Worm (Caenorhabditis elegans) whole organism, L4 larva: ENCODE results near the gene C08F8.9.
"Not testable (repeated sequence)": the region's sequence is repeated elsewhere in the genome, so short reads cannot be mapped to it uniquely, and the experiment has no call there.

Experiments
- D1046.2 ChIP-seq: fragments of 200-800 bp; sonication (Bioruptor generic); IDR thresholded peaks from 2 replicates; pipeline ENCODE4 v1.3.6; 2022; ENCODE audit warnings: missing genetic modification characterization, missing compliant biosample characterization
- F10B5.3 ChIP-seq: sonication (generic microtip); optimal IDR thresholded peaks from 2 replicates; lab custom pipeline; 2016; ENCODE audit warnings: mild to moderate bottlenecking, missing genetic modification characterization, missing compliant biosample characterization
- F37D6.2 ChIP-seq: sonication (generic microtip); optimal IDR thresholded peaks from 2 replicates; lab custom pipeline; 2016; ENCODE audit warnings: mild to moderate bottlenecking, missing genetic modification characterization, missing compliant biosample characterization
- T26A8.4 ChIP-seq: fragments of 200-800 bp; sonication (Bioruptor generic); IDR thresholded peaks from 2 replicates; pipeline ENCODE4 v1.3.6; 2022; ENCODE audit warnings: missing genetic modification characterization, missing compliant biosample characterization
- aha-1 ChIP-seq: fragments of 150-350 bp; peaks from one replicate; lab custom pipeline; 2014; ENCODE audit warnings: missing biosample characterization, missing genetic modification characterization
- ama-1 ChIP-seq: fragments of 150-350 bp; optimal IDR thresholded peaks from 2 replicates; lab custom pipeline; 2014; ENCODE audit warnings: inconsistent platforms, mixed read lengths
- arid-1 ChIP-seq: fragments of 200-800 bp; sonication (Bioruptor generic); conservative IDR thresholded peaks from 2 replicates; pipeline ENCODE4 v1.3.6; 2022; ENCODE audit warnings: missing genetic modification reagents, missing genetic modification characterization, missing compliant biosample characterization
- daf-8 ChIP-seq: fragments of 200-800 bp; sonication (Bioruptor generic); IDR thresholded peaks from 2 replicates; pipeline ENCODE4 v1.3.6; 2022; ENCODE audit warnings: missing genetic modification characterization, missing compliant biosample characterization
- dmd-6 ChIP-seq: fragments of 200-800 bp; sonication (Bioruptor generic); IDR thresholded peaks from 2 replicates; pipeline ENCODE4 v1.3.6; 2022; ENCODE audit warnings: missing genetic modification reagents, missing genetic modification characterization, missing compliant biosample characterization
- dmd-8 ChIP-seq: fragments of 200-800 bp; sonication (Bioruptor generic); IDR thresholded peaks from 2 replicates; pipeline ENCODE4 v1.3.6; 2022; ENCODE audit warnings: missing genetic modification characterization, missing compliant biosample characterization
- duxl-1 ChIP-seq: sonication (generic microtip); optimal IDR thresholded peaks from 2 replicates; lab custom pipeline; 2016; ENCODE audit warnings: mild to moderate bottlenecking, missing genetic modification characterization, moderate library complexity, missing compliant biosample characterization; ENCODE audit not compliant: poor library complexity
- egl-27 ChIP-seq: sonication (generic microtip); optimal IDR thresholded peaks from 3 replicates; lab custom pipeline; 2017; ENCODE audit warnings: missing biosample characterization, missing genetic modification reagents, missing genetic modification characterization
- egl-43 ChIP-seq: fragments of 200-800 bp; sonication (Bioruptor generic); IDR thresholded peaks from 2 replicates; pipeline ENCODE4 v1.3.6; 2022; ENCODE audit warnings: missing genetic modification reagents, missing genetic modification characterization, missing compliant biosample characterization
- hlh-11 ChIP-seq: fragments of 200-800 bp; sonication (Bioruptor generic); optimal IDR thresholded peaks from 2 replicates; lab custom pipeline; 2018; ENCODE audit warnings: mild to moderate bottlenecking, missing genetic modification characterization, missing compliant biosample characterization
- lin-13 ChIP-seq: fragments of 150-350 bp; optimal IDR thresholded peaks from 2 replicates; lab custom pipeline; 2014; ENCODE audit warnings: missing biosample characterization, missing genetic modification reagents, missing genetic modification characterization
- madf-5 ChIP-seq, 2 experiments: fragments of 200-800 bp; sonication (Bioruptor generic); IDR thresholded peaks; 2 replicates each; pipeline ENCODE4 v1.3.6; 2022; ENCODE audit warnings: missing compliant biosample characterization in 2 of 2, missing genetic modification characterization in 2 of 2
- mep-1 ChIP-seq: fragments of 150-350 bp; sonication (generic microtip); optimal IDR thresholded peaks from 3 replicates; lab custom pipeline; 2014; ENCODE audit warnings: missing biosample characterization, missing genetic modification characterization
- mes-2 ChIP-seq: sonication (generic microtip); optimal IDR thresholded peaks from 2 replicates; lab custom pipeline; 2016; ENCODE audit warnings: missing genotype, mild to moderate bottlenecking, missing genetic modification characterization, missing compliant biosample characterization; ENCODE audit not compliant: poor library complexity, severe bottlenecking
- nhr-102 ChIP-seq: sonication (generic microtip); optimal IDR thresholded peaks from 2 replicates; lab custom pipeline; 2016; ENCODE audit warnings: mild to moderate bottlenecking, missing genetic modification characterization, moderate library complexity, missing compliant biosample characterization
- nhr-41 ChIP-seq: fragments of 200-800 bp; sonication (Bioruptor generic); IDR thresholded peaks from 2 replicates; pipeline ENCODE4 v1.3.6; 2022; ENCODE audit warnings: missing genetic modification reagents, missing genetic modification characterization, missing compliant biosample characterization
- nhr-6 ChIP-seq: fragments of 150-350 bp; optimal IDR thresholded peaks from 2 replicates; lab custom pipeline; 2014; ENCODE audit warnings: missing biosample characterization, missing genetic modification characterization
- pha-4 ChIP-seq, 2 experiments: fragments of 150-350 bp in 1 of 2; fragments of 200-800 bp in 1 of 2; sonication (Bioruptor generic) in 1 of 2; IDR thresholded peaks in 1 of 2; optimal IDR thresholded peaks in 1 of 2; 2 replicates each; pipeline versions ENCODE4 v1.3.6 to Lab custom; 2014 to 2022; ENCODE audit warnings: missing genetic modification characterization in 2 of 2, missing genetic modification reagents in 2 of 2, missing biosample characterization in 1 of 2, missing compliant biosample characterization in 1 of 2
- set-16 ChIP-seq: fragments of 200-800 bp; sonication (Bioruptor generic); IDR thresholded peaks from 2 replicates; pipeline ENCODE4 v1.3.6; 2022; ENCODE audit warnings: missing genetic modification reagents, missing genetic modification characterization, missing compliant biosample characterization
- snpc-1.2 ChIP-seq: fragments of 200-800 bp; sonication (Bioruptor generic); IDR thresholded peaks from 2 replicates; pipeline ENCODE4 v1.3.6; 2022; ENCODE audit warnings: missing genetic modification reagents, missing genetic modification characterization, missing compliant biosample characterization
- unc-62 ChIP-seq, 3 experiments: fragments of 150-350 bp in 1 of 3; sonication (generic microtip); optimal IDR thresholded peaks in 2 of 3; peaks in 1 of 3; 1 replicate in 1 of 3; 2 replicates in 2 of 3; lab custom pipeline; 2014 to 2017; ENCODE audit warnings: missing biosample characterization in 3 of 3, missing genetic modification characterization in 3 of 3, missing genetic modification reagents in 3 of 3, missing genotype in 1 of 3
- vab-7 ChIP-seq: fragments of 200-800 bp; sonication (Bioruptor generic); IDR thresholded peaks from 2 replicates; pipeline ENCODE4 v1.3.6; 2022; ENCODE audit warnings: missing genetic modification reagents, missing genetic modification characterization, missing compliant biosample characterization
- zfp-3 ChIP-seq: fragments of 200-800 bp; sonication (Bioruptor generic); conservative IDR thresholded peaks from 2 replicates; pipeline ENCODE4 v1.3.6; 2022; ENCODE audit warnings: missing genetic modification reagents, missing genetic modification characterization, missing compliant biosample characterization
- zip-2 ChIP-seq: fragments of 150-350 bp; optimal IDR thresholded peaks from 2 replicates; lab custom pipeline; 2014; ENCODE audit warnings: missing biosample characterization, missing genetic modification characterization

The C08F8.9 gene

ce11 chrIV:11178495-11178894 lies at the start of gene C08F8.9:
Gene C08F8.9 (minus strand): TSS chrIV:11178595.
- TF ChIP-seq lin-13 (no peak), ama-1 (peak; percentile 23), dmd-6 (GFP tag; lab: Robert Waterston, UW) (no peak)

DNA sequence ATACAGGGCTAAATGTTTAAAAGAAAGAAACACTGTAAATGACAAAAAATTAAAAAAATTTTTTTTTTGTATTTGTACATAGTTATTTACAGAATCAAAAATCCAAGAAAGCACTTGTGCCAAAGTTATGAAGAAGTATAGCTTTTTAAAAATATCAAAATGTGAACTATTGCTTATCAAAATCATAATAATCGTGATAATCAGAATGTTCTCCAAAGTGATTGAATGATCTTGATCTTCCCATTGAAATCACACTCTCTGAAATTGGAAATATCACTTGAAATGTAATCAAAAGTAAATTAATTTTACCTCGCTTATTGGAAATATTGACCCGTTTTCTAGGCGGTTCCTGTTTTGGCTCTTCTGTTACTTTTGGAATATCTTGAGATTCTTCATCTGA lies 48.1 kb upstream of the C08F8.9 start:
- TF ChIP-seq aha-1 (tag; lab: Kevin White, UChicago) (peak; percentile 15), F10B5.3 (tag; lab: Kevin White, UChicago) (no peak), vab-7 (GFP tag; lab: Robert Waterston, UW) (no peak), D1046.2 (no peak), nhr-102 (no peak), duxl-1 (tag; lab: Kevin White, UChicago) (no peak), zfp-3 (GFP tag; lab: Robert Waterston, UW) (no peak), egl-27 (no peak), mep-1 (peak; percentile 55), zip-2 (no peak), F37D6.2 (no peak), arid-1 (GFP tag; lab: Robert Waterston, UW) (no peak), mes-2 (tag; lab: Kevin White, UChicago) (no peak), dmd-8 (GFP tag; lab: Robert Waterston, UW) (no peak), daf-8 (no peak)

DNA sequence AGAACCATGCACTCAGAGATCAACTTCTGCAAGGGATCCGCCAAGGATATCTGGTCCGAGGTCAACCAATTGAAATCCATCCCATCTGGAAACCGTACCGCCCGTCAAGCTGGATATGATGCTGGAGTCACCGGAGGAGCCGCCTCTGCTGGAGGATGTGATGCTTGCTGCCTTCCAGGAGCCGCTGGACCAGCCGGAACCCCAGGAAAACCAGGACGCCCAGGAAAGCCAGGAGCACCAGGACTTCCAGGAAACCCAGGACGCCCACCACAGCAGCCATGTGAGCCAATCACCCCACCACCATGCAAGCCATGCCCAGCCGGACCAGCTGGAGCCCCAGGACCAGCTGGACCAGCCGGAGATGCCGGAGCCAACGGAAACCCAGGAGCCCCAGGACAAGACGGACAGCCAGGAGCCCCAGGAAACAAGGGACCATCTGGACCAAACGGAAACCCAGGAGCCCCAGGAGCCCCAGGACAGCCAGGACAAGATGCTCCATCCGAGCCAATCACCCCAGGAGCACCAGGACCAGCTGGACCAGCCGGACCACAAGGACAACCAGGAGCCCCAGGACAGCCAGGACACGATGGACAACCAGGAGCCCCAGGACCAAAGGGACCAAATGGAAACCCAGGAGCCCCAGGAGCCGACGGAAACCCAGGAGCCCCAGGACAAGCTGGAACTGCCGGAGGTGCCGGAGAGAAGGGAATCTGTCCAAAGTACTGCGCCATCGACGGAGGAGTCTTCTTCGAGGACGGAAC lies 47.5 kb upstream of the C08F8.9 start:
- TF ChIP-seq pha-4 (GFP tag; IDR thresholded peaks at IDR 0.05; lab: Robert Waterston, UW) (peak; percentile 22; the same call in 1 of the 2 replicates), snpc-1.2 (peak; percentile 31; the same call in 1 of the 2 replicates), set-16 (peak; percentile 99), T26A8.4 (GFP tag; lab: Robert Waterston, UW) (peak; percentile 61; the same call in 1 of the 2 replicates), madf-5 (GFP tag; IDR thresholded peaks at IDR 0.05; lab: Robert Waterston, UW) (peak in 1 of 2 experiments; percentile 92; a peak in 2 of 4 replicates), egl-43 (GFP tag; lab: Robert Waterston, UW) (peak; percentile 66; the same call in 1 of the 2 replicates), hlh-11 (tag; lab: Kevin White, UChicago) (peak; percentile 7)
- TF ChIP-seq pha-4 (tag; optimal IDR thresholded peaks at IDR 0.05; lab: Kevin White, UChicago): not testable (repeated sequence)

DNA sequence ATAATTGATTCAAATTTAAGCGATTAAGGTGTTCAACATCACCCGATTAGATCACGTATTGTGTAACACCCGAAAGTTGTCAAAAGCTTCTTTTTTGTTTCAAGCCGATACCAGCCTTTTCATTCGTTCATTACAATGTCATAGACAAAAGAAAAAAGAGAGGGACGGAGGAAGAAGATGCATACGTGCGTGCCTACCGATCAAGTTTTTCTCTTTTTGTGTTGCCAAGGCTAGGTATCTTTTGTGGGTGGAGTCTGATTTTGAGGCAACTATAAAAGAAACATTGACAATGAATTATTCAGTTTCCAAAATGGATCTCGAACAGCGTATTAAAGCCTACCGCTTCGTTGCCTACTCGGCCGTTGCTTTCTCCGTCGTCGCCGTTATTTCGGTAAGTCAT lies 46.8 kb upstream of the C08F8.9 start, which contains the start of gene col-125:
Gene col-125 (plus strand): TSS at position 301 of the 400 bp plus-strand sequence.
- peak; percentile 28 for TF ChIP-seq ama-1
- TF ChIP-seq D1046.2: no peak
- peak; percentile 23 for TF ChIP-seq aha-1 (tag; lab: Kevin White, UChicago)

DNA sequence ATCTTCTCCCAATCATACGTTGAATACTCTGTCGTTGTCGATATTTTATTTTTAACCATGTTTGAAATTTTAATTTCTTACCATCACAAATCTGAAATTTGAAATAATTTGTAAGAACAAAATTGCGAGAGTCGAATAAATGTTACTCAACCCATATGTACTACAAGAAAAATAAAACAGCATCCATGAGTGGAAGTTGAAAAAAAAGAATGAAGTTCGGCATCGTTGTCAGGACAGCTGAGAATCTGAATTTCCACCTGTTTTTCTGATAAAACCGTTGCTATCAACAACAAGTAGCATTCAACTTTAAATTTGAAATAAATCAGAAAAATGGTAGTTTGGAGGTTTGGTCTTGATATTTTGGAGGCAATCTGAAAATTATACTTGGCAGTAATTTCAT lies 45.5 kb upstream of the C08F8.9 start, which contains the start of gene C29F4.3:
Gene C29F4.3 (minus strand): TSS at position 101 of the 400 bp plus-strand sequence.
- no peak for TF ChIP-seq vab-7 (GFP tag; lab: Robert Waterston, UW)
- no peak for TF ChIP-seq F37D6.2
- TF ChIP-seq mep-1: no peak

DNA sequence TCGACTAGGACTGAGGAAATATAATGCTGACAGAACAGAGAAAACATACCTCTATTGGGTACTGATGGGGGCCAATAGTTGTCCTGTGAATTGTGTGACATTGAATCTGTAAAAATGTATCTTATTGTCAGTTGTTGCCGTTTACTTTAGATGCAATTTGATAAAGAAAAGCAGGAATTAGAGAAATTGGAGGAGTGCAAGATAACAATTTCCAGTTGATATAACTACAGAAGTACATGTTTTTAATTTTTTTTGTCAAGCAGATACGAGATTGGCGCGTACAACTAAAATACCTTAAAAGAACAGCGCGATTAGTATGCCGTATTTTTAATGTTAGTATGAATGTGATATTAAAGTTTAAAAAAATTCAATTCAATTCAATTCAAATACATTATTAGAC lies 39.6 kb upstream of the C08F8.9 start, which contains the start of gene zip-6:
Gene zip-6 (minus strand): TSS at position 101 of the 400 bp plus-strand sequence.
- no peak for TF ChIP-seq nhr-6 (tag; lab: Kevin White, UChicago)
- TF ChIP-seq unc-62 (GFP tag; optimal IDR thresholded peaks at IDR 0.05 in 1 of 2; lab: Kevin White, UChicago): peak in 1 of 2 experiments; percentile 53
- TF ChIP-seq unc-62 (tag; optimal IDR thresholded peaks at IDR 0.05; lab: Kevin White, UChicago): no peak
- TF ChIP-seq nhr-41 (GFP tag; lab: Robert Waterston, UW): no peak
